Fruit fly (Drosophila melanogaster): ENCODE measurements around the gene RSG7.

The RSG7 gene

DNA sequence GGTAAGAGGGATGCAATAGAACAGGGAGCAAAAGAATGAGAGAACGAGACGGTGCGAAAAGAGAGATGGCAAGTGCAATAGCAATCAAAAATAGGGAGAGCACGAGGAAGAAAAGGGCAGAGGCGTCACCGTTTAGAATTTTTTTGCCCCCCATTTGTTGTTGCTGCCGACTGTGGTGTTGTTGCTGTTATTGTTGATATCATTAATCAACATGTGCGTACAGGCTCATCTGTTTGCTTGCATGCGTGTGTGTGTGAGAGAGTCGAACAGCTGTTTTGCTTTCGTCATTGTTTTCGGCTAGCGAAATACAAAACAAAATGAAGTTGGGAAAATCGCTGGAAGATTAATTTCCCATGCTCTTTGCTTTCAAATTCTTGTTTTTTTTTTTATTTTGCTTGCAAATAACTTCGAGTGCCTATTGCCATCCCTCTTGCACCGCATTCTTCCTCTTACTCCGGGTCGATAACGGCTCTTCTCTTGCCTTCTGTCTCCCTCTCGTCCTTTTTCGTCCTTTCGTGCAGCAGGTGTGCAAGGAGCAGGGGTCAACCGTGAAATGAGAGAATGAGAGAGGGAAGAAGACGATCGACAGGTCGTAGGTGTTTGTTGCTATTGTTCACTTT, 51.0 kb downstream of the RSG7 start:
- TF ChIP-seq CG32121 (GFP tag; IDR thresholded peaks at IDR 0.05) (no peak), CG14655 (GFP tag; optimal IDR thresholded peaks at IDR 0.05) (no peak), CG8159 (tag; optimal IDR thresholded peaks at IDR 0.05) (no peak), fd96Ca (GFP tag; IDR thresholded peaks at IDR 0.05) (no peak), gl (tag; optimal IDR thresholded peaks at IDR 0.05) (no peak), CG10348 (GFP tag; IDR thresholded peaks at IDR 0.05) (no peak), CG13204 (GFP tag; optimal IDR thresholded peaks at IDR 0.05) (no peak), Ets98B (GFP tag; IDR thresholded peaks at IDR 0.05) (no peak), CG12605 (GFP tag; IDR thresholded peaks at IDR 0.05) (no peak), EcR (GFP tag; optimal IDR thresholded peaks at IDR 0.05) (no peak), CG9948 (tag; optimal IDR thresholded peaks at IDR 0.05) (no peak), CG34367 (tag; optimal IDR thresholded peaks at IDR 0.05) (no peak), CG17806 (tag; optimal IDR thresholded peaks at IDR 0.05) (no peak), Pif1B (GFP tag; optimal IDR thresholded peaks at IDR 0.05) (no peak), Snoo (tag; optimal IDR thresholded peaks at IDR 0.05) (no peak), CG4496 (GFP tag; IDR thresholded peaks at IDR 0.05) (no peak), D1 (tag; optimal IDR thresholded peaks at IDR 0.05) (no peak), rn (GFP tag; IDR thresholded peaks at IDR 0.05) (no peak)

dm6 chrX:16791920-16792829, 52.1 kb downstream of the RSG7 start, which contains the start of gene CG4768:
Gene CG4768 (plus strand): TSS chrX:16792119.
- TF ChIP-seq fd96Ca (GFP tag; IDR thresholded peaks at IDR 0.05) (no peak), CG14655 (GFP tag; optimal IDR thresholded peaks at IDR 0.05) (no peak), CG15710 (tag; optimal IDR thresholded peaks at IDR 0.05) (no peak), rn (GFP tag; IDR thresholded peaks at IDR 0.05) (no peak), CG32121 (GFP tag; IDR thresholded peaks at IDR 0.05) (no peak), CG9948 (tag; optimal IDR thresholded peaks at IDR 0.05) (no peak), CG13204 (GFP tag; optimal IDR thresholded peaks at IDR 0.05) (no peak), CG12605 (GFP tag; IDR thresholded peaks at IDR 0.05) (no peak), EcR (GFP tag; optimal IDR thresholded peaks at IDR 0.05) (no peak), CG8301 (tag; optimal IDR thresholded peaks at IDR 0.05) (no peak)

DNA sequence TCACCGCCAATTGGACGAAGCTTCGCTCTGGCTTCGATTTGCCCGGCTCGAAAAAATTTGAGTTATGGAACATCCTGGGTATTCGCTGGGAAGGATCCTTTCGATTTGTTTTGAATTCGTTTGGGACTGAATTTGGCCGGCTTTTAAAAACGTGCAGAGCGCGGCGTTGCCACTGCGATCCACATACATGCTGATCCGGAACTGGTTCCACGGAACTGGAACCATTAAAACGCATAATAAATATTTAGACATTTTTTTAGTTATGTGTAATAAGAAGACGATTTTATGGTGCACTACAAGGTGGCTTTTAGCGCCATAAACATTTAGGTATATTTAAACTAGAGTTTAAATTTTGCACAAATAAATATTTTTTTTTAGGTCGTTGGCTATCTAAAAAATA, 53.2 kb downstream of the RSG7 start, which contains the start of gene Rrp45:
Rrp45 (minus strand) TSS at position 209 of the 400 bp plus-strand sequence.
- TF ChIP-seq Pif1A (GFP tag; optimal IDR thresholded peaks at IDR 0.05) (no peak), D1 (tag; optimal IDR thresholded peaks at IDR 0.05) (no peak), EcR (GFP tag; optimal IDR thresholded peaks at IDR 0.05) (no peak), CG12605 (GFP tag; IDR thresholded peaks at IDR 0.05) (no peak), CG4496 (GFP tag; IDR thresholded peaks at IDR 0.05) (no peak), CG34367 (tag; optimal IDR thresholded peaks at IDR 0.05) (no peak), CG32121 (GFP tag; IDR thresholded peaks at IDR 0.05) (no peak), Pif1B (GFP tag; optimal IDR thresholded peaks at IDR 0.05) (no peak), CG8301 (tag; optimal IDR thresholded peaks at IDR 0.05) (no peak), rn (GFP tag; IDR thresholded peaks at IDR 0.05) (no peak), CG10348 (GFP tag; IDR thresholded peaks at IDR 0.05) (no peak), CG13204 (GFP tag; optimal IDR thresholded peaks at IDR 0.05) (no peak), CG14655 (GFP tag; optimal IDR thresholded peaks at IDR 0.05) (no peak), fd96Ca (GFP tag; IDR thresholded peaks at IDR 0.05) (no peak), Snoo (tag; optimal IDR thresholded peaks at IDR 0.05) (no peak), gl (tag; optimal IDR thresholded peaks at IDR 0.05) (no peak), CG15710 (tag; optimal IDR thresholded peaks at IDR 0.05) (no peak), Ets98B (GFP tag; IDR thresholded peaks at IDR 0.05) (no peak), CG17806 (tag; optimal IDR thresholded peaks at IDR 0.05) (no peak)

Measured in whole organism, pupa.